Fruit fly (Drosophila melanogaster): ENCODE results near the gene Ir31a.

DNA sequence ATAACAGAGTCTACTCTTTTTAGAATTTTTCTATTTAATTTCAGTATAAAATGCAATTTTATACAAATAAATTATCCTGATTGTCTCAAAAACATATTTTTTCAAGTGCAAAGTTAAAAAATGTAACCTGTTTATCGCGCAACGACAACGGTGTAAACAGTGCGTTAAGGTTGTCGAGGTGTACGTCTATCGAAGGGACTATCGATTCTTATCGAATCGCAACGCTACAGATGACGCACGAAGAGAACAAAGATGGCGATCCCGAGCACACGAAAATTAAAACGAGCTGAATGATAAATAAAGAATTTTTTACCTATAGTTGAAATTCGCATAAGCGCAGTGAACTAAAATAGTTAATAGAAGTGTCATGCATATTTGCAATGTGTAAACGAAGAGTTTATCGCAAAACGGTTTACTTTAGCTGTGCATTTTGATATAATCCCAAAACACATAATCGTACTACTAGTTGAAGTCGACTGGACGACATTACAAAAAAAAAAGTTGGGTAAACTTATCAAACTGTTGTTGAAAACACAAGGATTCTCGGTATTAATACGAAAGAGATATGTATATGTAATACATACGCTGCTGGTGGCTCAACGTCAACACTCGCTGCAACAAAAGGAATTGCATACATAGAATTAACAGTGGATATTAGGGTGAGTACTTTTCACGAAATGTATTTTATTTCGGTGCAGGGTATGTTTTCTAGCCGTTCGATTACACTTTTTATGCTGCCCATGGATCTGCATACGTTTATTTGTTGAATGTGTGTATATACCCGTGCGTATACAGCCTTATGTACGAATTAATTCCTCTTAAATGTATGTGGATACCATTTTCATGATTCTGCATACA lies 17.3 kb upstream of the Ir31a start, which contains the start of gene da:
- no peak for TF ChIP-seq usp (GFP tag; optimal IDR thresholded peaks at IDR 0.05)
- TF ChIP-seq pan (optimal IDR thresholded peaks at IDR 0.05): no peak
- TF ChIP-seq Dll (optimal IDR thresholded peaks at IDR 0.05): no peak
- TF ChIP-seq CG8478 (optimal IDR thresholded peaks at IDR 0.05): no peak
- TF ChIP-seq psq (optimal IDR thresholded peaks at IDR 0.05): no peak
